Worm (Caenorhabditis elegans) whole organism, late embryonic: ENCODE measurements around the gene nhr-190.

Source experiments
- Y22D7AL.16 ChIP-seq: sonication (generic microtip); optimal IDR thresholded peaks from 2 replicates; lab custom pipeline; 2016; ENCODE audit warnings: missing genetic modification characterization, missing compliant biosample characterization
- ceh-18 ChIP-seq: sonication (generic microtip); optimal IDR thresholded peaks from 2 replicates; lab custom pipeline; 2016; ENCODE audit warnings: missing genetic modification characterization, missing compliant biosample characterization
- elt-2 ChIP-seq: sonication (generic microtip); optimal IDR thresholded peaks from 2 replicates; lab custom pipeline; 2016; ENCODE audit warnings: missing genetic modification reagents, missing genetic modification characterization, missing compliant biosample characterization
- fkh-10 ChIP-seq: fragments of 150-350 bp; optimal IDR thresholded peaks from 2 replicates; lab custom pipeline; 2014; ENCODE audit warnings: missing biosample characterization, missing genetic modification reagents, missing genetic modification characterization
- lim-6 ChIP-seq: sonication (generic microtip); optimal IDR thresholded peaks from 2 replicates; lab custom pipeline; 2016; ENCODE audit warnings: missing genetic modification characterization, missing compliant biosample characterization
- pat-9 ChIP-seq: fragments of 200-800 bp; sonication (Bioruptor generic); optimal IDR thresholded peaks from 2 replicates; lab custom pipeline; 2018; ENCODE audit warnings: mild to moderate bottlenecking, missing genetic modification characterization, moderate library complexity, missing compliant biosample characterization
- pha-4 ChIP-seq: fragments of 150-350 bp; optimal IDR thresholded peaks from 2 replicates; lab custom pipeline; 2018; ENCODE audit warnings: missing biosample characterization, missing genetic modification reagents, missing genetic modification characterization
- rnt-1 ChIP-seq: sonication (generic microtip); optimal IDR thresholded peaks from 2 replicates; lab custom pipeline; 2016; ENCODE audit warnings: missing genetic modification characterization, missing compliant biosample characterization

- TF ChIP-seq elt-2 (tag; lab: Kevin White, UChicago) (no peak), ceh-18 (tag; lab: Kevin White, UChicago) (no peak), pha-4 (tag; lab: Kevin White, UChicago) (no peak), rnt-1 (no peak), fkh-10 (GFP tag; lab: Kevin White, UChicago) (no peak), Y22D7AL.16 (tag; lab: Kevin White, UChicago) (no peak), lim-6 (tag; lab: Kevin White, UChicago) (no peak), pat-9 (no peak)
Measured at ce11 chrV:676090-676489, 33.4 kb upstream of the nhr-190 start.
